Fruit fly (Drosophila melanogaster) whole organism, embryonic: ENCODE results near the gene Rbf2.
A peak's percentile ranks its signal among the peaks of the same experiment; 100 is the strongest.

Experiments used
- CG10147 ChIP-seq: fragments of 200-800 bp; sonication (Bioruptor generic); optimal IDR thresholded peaks from 2 replicates; lab custom pipeline; 2019; ENCODE audit warnings: missing biosample characterization, mild to moderate bottlenecking, missing genetic modification characterization, moderate library complexity
- CG10959 ChIP-seq: fragments of 200-800 bp; sonication (Bioruptor generic); IDR thresholded peaks from 2 replicates; pipeline ENCODE4 v1.3.6; 2022; ENCODE audit warnings: missing biosample characterization, missing genetic modification characterization
- CG11696 ChIP-seq: fragments of 200-800 bp; sonication (Bioruptor generic); IDR thresholded peaks from 2 replicates; pipeline ENCODE4 v1.3.6; 2022; ENCODE audit warnings: missing biosample characterization, missing genetic modification characterization
- CG13287 ChIP-seq: fragments of 200-800 bp; sonication (Bioruptor generic); IDR thresholded peaks from 2 replicates; pipeline ENCODE4 v1.3.6; 2022; ENCODE audit warnings: missing biosample characterization, missing genetic modification characterization; ENCODE audit not compliant: partially characterized antibody
- CG14710 ChIP-seq: fragments of 200-800 bp; sonication (Bioruptor generic); optimal IDR thresholded peaks from 3 replicates; lab custom pipeline; 2019; ENCODE audit warnings: missing biosample characterization, mild to moderate bottlenecking, missing genetic modification characterization, moderate library complexity
- CG18011 ChIP-seq: fragments of 200-800 bp; sonication (Bioruptor generic); optimal IDR thresholded peaks from 2 replicates; lab custom pipeline; 2017; ENCODE audit warnings: missing biosample characterization, missing genetic modification characterization, mild to moderate bottlenecking, moderate library complexity, missing genotype
- CG18619 ChIP-seq: fragments of 200-800 bp; sonication (Bioruptor generic); optimal IDR thresholded peaks from 3 replicates; lab custom pipeline; 2017; ENCODE audit warnings: missing biosample characterization, mild to moderate bottlenecking, missing genetic modification characterization
- CG30431 ChIP-seq: fragments of 200-800 bp; sonication (Bioruptor generic); optimal IDR thresholded peaks from 2 replicates; lab custom pipeline; 2017; ENCODE audit warnings: missing biosample characterization, missing genetic modification characterization
- CG4707 ChIP-seq: fragments of 200-800 bp; sonication (Bioruptor generic); optimal IDR thresholded peaks from 2 replicates; lab custom pipeline; 2018; ENCODE audit warnings: missing biosample characterization, mild to moderate bottlenecking, missing genetic modification characterization, moderate library complexity
- CG4820 ChIP-seq: fragments of 200-800 bp; sonication (Bioruptor generic); optimal IDR thresholded peaks from 3 replicates; lab custom pipeline; 2016; ENCODE audit warnings: missing biosample characterization, missing genetic modification characterization
- CG5180 ChIP-seq: fragments of 200-800 bp; sonication (Bioruptor generic); optimal IDR thresholded peaks from 3 replicates; lab custom pipeline; 2017; ENCODE audit warnings: missing biosample characterization, missing genetic modification characterization, mild to moderate bottlenecking, moderate library complexity, missing genetic modification reagents
- CG6683 ChIP-seq: fragments of 200-800 bp; sonication (Bioruptor generic); optimal IDR thresholded peaks from 2 replicates; lab custom pipeline; 2017; ENCODE audit warnings: missing biosample characterization, mild to moderate bottlenecking, missing genetic modification characterization, missing genetic modification reagents
- CG8281 ChIP-seq: fragments of 200-800 bp; sonication (Bioruptor generic); optimal IDR thresholded peaks from 2 replicates; lab custom pipeline; 2018; ENCODE audit warnings: missing biosample characterization, mild to moderate bottlenecking, missing genetic modification characterization, moderate library complexity
- CG9215 ChIP-seq: fragments of 200-800 bp; sonication (Bioruptor generic); IDR thresholded peaks from 2 replicates; pipeline ENCODE4 v1.3.6; 2022; ENCODE audit warnings: missing biosample characterization, missing genetic modification characterization
- CHES-1-like ChIP-seq: fragments of 200-800 bp; sonication (Bioruptor generic); optimal IDR thresholded peaks from 2 replicates; lab custom pipeline; 2016; ENCODE audit warnings: missing biosample characterization, missing genetic modification characterization
- CkIIα-i1 ChIP-seq: fragments of 200-800 bp; sonication (Bioruptor generic); IDR thresholded peaks from 2 replicates; pipeline ENCODE4 v1.3.6; 2022; ENCODE audit warnings: missing biosample characterization, missing genetic modification characterization
- Dip2 ChIP-seq: fragments of 200-800 bp; sonication (Bioruptor generic); IDR thresholded peaks from 2 replicates; pipeline ENCODE4 v1.3.6; 2022; ENCODE audit warnings: missing biosample characterization, missing genetic modification characterization
- Dp ChIP-seq: fragments of 200-800 bp; sonication (Bioruptor generic); optimal IDR thresholded peaks from 2 replicates; lab custom pipeline; 2018; ENCODE audit warnings: missing biosample characterization, mild to moderate bottlenecking, missing genetic modification characterization, moderate library complexity
- GATAe ChIP-seq: fragments of 200-800 bp; sonication (Bioruptor generic); conservative IDR thresholded peaks from 2 replicates; pipeline ENCODE4 v1.3.6; 2022; ENCODE audit warnings: missing biosample characterization, missing genetic modification characterization
- Mad ChIP-seq: fragments of 200-800 bp; sonication (Bioruptor generic); optimal IDR thresholded peaks from 2 replicates; lab custom pipeline; 2016; ENCODE audit warnings: missing biosample characterization, missing genetic modification characterization
- NfI ChIP-seq: fragments of 200-800 bp; sonication (Bioruptor generic); optimal IDR thresholded peaks from 3 replicates; lab custom pipeline; 2018; ENCODE audit warnings: missing biosample characterization, mild to moderate bottlenecking, missing genetic modification characterization, moderate library complexity
- Oli ChIP-seq: fragments of 200-800 bp; sonication (Bioruptor generic); optimal IDR thresholded peaks from 2 replicates; lab custom pipeline; 2018; ENCODE audit warnings: missing biosample characterization, mild to moderate bottlenecking, missing genetic modification characterization, moderate library complexity
- Scr ChIP-seq: fragments of 200-800 bp; sonication (Bioruptor generic); IDR thresholded peaks from 2 replicates; pipeline ENCODE4 v1.3.6; 2022; ENCODE audit warnings: missing biosample characterization, missing genetic modification characterization; ENCODE audit not compliant: partially characterized antibody
- ab ChIP-seq: fragments of 200-800 bp; sonication (Bioruptor generic); optimal IDR thresholded peaks from 2 replicates; lab custom pipeline; 2016; ENCODE audit warnings: missing biosample characterization, missing genetic modification characterization
- abd-A ChIP-seq: fragments of 200-800 bp; sonication (Bioruptor generic); optimal IDR thresholded peaks from 3 replicates; lab custom pipeline; 2019; ENCODE audit warnings: missing biosample characterization, mild to moderate bottlenecking, missing genetic modification characterization, moderate library complexity
- ac ChIP-seq: fragments of 200-800 bp; sonication (Bioruptor generic); optimal IDR thresholded peaks from 3 replicates; lab custom pipeline; 2017; ENCODE audit warnings: missing biosample characterization, mild to moderate bottlenecking, missing genetic modification characterization
- aop ChIP-seq: fragments of 200-800 bp; sonication (Bioruptor generic); IDR thresholded peaks from 2 replicates; pipeline ENCODE4 v1.3.6; 2022; ENCODE audit warnings: missing biosample characterization, missing genetic modification characterization
- az2 ChIP-seq: fragments of 200-800 bp; sonication (Bioruptor generic); optimal IDR thresholded peaks from 3 replicates; lab custom pipeline; 2016; ENCODE audit warnings: missing biosample characterization, missing genetic modification characterization
- bab2 ChIP-seq: fragments of 200-800 bp; sonication (Bioruptor generic); optimal IDR thresholded peaks from 2 replicates; lab custom pipeline; 2016; ENCODE audit warnings: missing biosample characterization, missing genetic modification characterization
- bigmax ChIP-seq: fragments of 200-800 bp; sonication (Bioruptor generic); optimal IDR thresholded peaks from 2 replicates; lab custom pipeline; 2018; ENCODE audit warnings: missing biosample characterization, mild to moderate bottlenecking, missing genetic modification characterization
- cas ChIP-seq: fragments of 200-800 bp; sonication (Bioruptor generic); IDR thresholded peaks from 2 replicates; pipeline ENCODE4 v1.3.6; 2022; ENCODE audit warnings: missing biosample characterization, missing genetic modification characterization
- ems ChIP-seq: fragments of 200-800 bp; sonication (Bioruptor generic); optimal IDR thresholded peaks from 3 replicates; lab custom pipeline; 2016; ENCODE audit warnings: missing biosample characterization, missing genetic modification characterization
- eve ChIP-seq, 2 experiments: fragments of >200 bp; optimal IDR thresholded peaks; 2 replicates each; lab custom pipeline; 2017; ENCODE audit warnings: missing biosample characterization in 2 of 2, missing genetic modification characterization in 2 of 2
- fd102C ChIP-seq: fragments of 200-800 bp; sonication (Bioruptor generic); optimal IDR thresholded peaks from 2 replicates; lab custom pipeline; 2018; ENCODE audit warnings: missing biosample characterization, mild to moderate bottlenecking, missing genetic modification characterization, moderate library complexity
- fd96Cb ChIP-seq: fragments of 200-800 bp; sonication (Bioruptor generic); optimal IDR thresholded peaks from 2 replicates; lab custom pipeline; 2018; ENCODE audit warnings: missing biosample characterization, mild to moderate bottlenecking, missing genetic modification characterization, moderate library complexity
- gcm ChIP-seq: fragments of 200-800 bp; sonication (Bioruptor generic); optimal IDR thresholded peaks from 2 replicates; lab custom pipeline; 2019; ENCODE audit warnings: missing biosample characterization, mild to moderate bottlenecking, missing genetic modification characterization, moderate library complexity
- gfzf ChIP-seq: fragments of 200-800 bp; sonication (Bioruptor generic); optimal IDR thresholded peaks from 2 replicates; lab custom pipeline; 2016; ENCODE audit warnings: missing biosample characterization, mild to moderate bottlenecking, missing genetic modification characterization, moderate library complexity
- gt ChIP-seq: fragments of 200-800 bp; sonication (Bioruptor generic); IDR thresholded peaks from 2 replicates; pipeline ENCODE4 v1.3.6; 2022; ENCODE audit warnings: missing biosample characterization, missing genetic modification characterization
- hth ChIP-seq: fragments of >200 bp; optimal IDR thresholded peaks from 2 replicates; lab custom pipeline; 2017; ENCODE audit warnings: inconsistent platforms
- inv ChIP-seq: fragments of 200-800 bp; sonication (Bioruptor generic); IDR thresholded peaks from 2 replicates; pipeline ENCODE4 v1.3.6; 2022; ENCODE audit warnings: missing biosample characterization, missing genetic modification characterization; ENCODE audit not compliant: partially characterized antibody
- maf-S ChIP-seq: fragments of 200-800 bp; sonication (Bioruptor generic); optimal IDR thresholded peaks from 2 replicates; lab custom pipeline; 2016; ENCODE audit warnings: missing biosample characterization, missing genetic modification characterization
- pan ChIP-seq, 4 experiments: fragments of >200 bp in 3 of 4; fragments of 200-800 bp in 1 of 4; sonication (Bioruptor generic) in 1 of 4; optimal IDR thresholded peaks in 3 of 4; IDR thresholded peaks in 1 of 4; 2 replicates each; pipeline versions ENCODE4 v1.3.6 to Lab custom; 2017 to 2022; ENCODE audit warnings: missing biosample characterization in 2 of 4, missing genetic modification characterization in 2 of 4, mixed read lengths in 1 of 4
- pros ChIP-seq: fragments of 200-800 bp; sonication (Bioruptor generic); optimal IDR thresholded peaks from 3 replicates; lab custom pipeline; 2019; ENCODE audit warnings: missing biosample characterization, mild to moderate bottlenecking, missing genetic modification characterization, moderate library complexity
- rib ChIP-seq: fragments of 200-800 bp; sonication (Bioruptor generic); IDR thresholded peaks from 2 replicates; pipeline ENCODE4 v1.3.6; 2022; ENCODE audit warnings: missing biosample characterization, missing genetic modification characterization
- sc ChIP-seq, 3 experiments: fragments of >200 bp in 2 of 3; fragments of 200-800 bp in 1 of 3; sonication (Bioruptor generic) in 1 of 3; optimal IDR thresholded peaks; 2 replicates in 2 of 3; 3 replicates in 1 of 3; lab custom pipeline; 2017; ENCODE audit warnings: mild to moderate bottlenecking in 1 of 3, missing biosample characterization in 1 of 3, missing genetic modification characterization in 1 of 3, missing genetic modification reagents in 1 of 3
- sima ChIP-seq: fragments of 200-800 bp; sonication (Bioruptor generic); optimal IDR thresholded peaks from 2 replicates; lab custom pipeline; 2016; ENCODE audit warnings: missing biosample characterization, missing genetic modification characterization
- tap ChIP-seq: fragments of 200-800 bp; optimal IDR thresholded peaks from 3 replicates; lab custom pipeline; 2019; ENCODE audit warnings: missing biosample characterization, mild to moderate bottlenecking, missing genetic modification characterization, moderate library complexity
- usp ChIP-seq: fragments of >200 bp; optimal IDR thresholded peaks from 2 replicates; lab custom pipeline; 2017; ENCODE audit warnings: missing biosample characterization, missing genetic modification characterization
- zen ChIP-seq: fragments of 200-800 bp; sonication (Bioruptor generic); optimal IDR thresholded peaks from 3 replicates; lab custom pipeline; 2018; ENCODE audit warnings: missing biosample characterization, mild to moderate bottlenecking, missing genetic modification characterization, moderate library complexity

The Rbf2 gene

DNA sequence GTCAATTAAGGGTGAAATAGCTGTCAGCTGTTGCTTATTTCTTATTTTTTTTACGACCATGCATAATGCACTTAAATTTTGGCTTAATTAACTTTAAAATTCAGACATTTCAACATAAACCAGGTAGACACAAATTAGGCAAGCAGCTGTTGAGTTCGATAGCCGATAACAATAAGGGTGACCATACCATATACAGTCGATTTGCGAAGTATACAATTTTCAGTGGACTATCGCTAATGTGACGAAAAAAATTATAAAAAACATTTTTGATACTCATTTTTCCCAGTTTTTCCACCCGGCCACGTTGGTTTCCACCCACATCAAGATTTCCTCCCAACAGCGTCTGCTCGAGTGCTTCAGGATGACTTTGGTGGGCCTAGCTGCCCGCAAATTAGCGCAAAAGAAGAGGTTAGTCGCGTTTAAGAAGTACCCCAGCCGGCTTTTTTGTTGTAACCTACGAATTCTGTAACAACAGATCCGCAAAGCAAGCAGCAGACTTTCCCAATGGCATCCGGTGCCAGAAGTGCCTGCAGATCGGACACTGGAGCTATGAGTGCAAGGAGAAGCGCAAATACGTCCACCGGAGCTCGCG lies 1.5 kb upstream of the Rbf2 start, which contains the start of the genes CG4287 and CG5516 (continued):
- TF ChIP-seq Dip2, result no peak
- no peak for TF ChIP-seq eve (GFP tag; optimal IDR thresholded peaks at IDR 0.05; lab: Kevin White, UChicago)
- TF ChIP-seq CG18011, result no peak
- no peak for TF ChIP-seq bab2 (GFP tag; lab: Kevin White, UChicago)
- no peak for TF ChIP-seq ems (GFP tag; lab: Kevin White, UChicago)
- TF ChIP-seq CG6683 (GFP tag; lab: Kevin White, UChicago), result no peak
- no peak for TF ChIP-seq fd102C (GFP tag; lab: Kevin White, UChicago)
- no peak for TF ChIP-seq CG4707 (GFP tag; lab: Kevin White, UChicago)
- peak; percentile 73 for TF ChIP-seq bigmax (GFP tag; lab: Kevin White, UChicago)
- no peak for TF ChIP-seq CG18619
- TF ChIP-seq ac (GFP tag; lab: Kevin White, UChicago), result no peak
- no peak for TF ChIP-seq maf-S (GFP tag; lab: Kevin White, UChicago)
- no peak for TF ChIP-seq CG11696 (GFP tag; lab: Robert Waterston, UW)
- no peak for TF ChIP-seq CG30431
- TF ChIP-seq CG8281 (tag; lab: Kevin White, UChicago), result no peak
- no peak for TF ChIP-seq sc (optimal IDR thresholded peaks at IDR 0.05; lab: Kevin White, UChicago)
- TF ChIP-seq sc (GFP tag; optimal IDR thresholded peaks at IDR 0.05; lab: Kevin White, UChicago), result no peak
- TF ChIP-seq CG13287, result peak; percentile 63
- TF ChIP-seq CG9215 (GFP tag; lab: Robert Waterston, UW), result no peak
- TF ChIP-seq Dp (GFP tag; lab: Kevin White, UChicago), result peak; percentile 24
- TF ChIP-seq CkIIα-i1 (GFP tag; lab: Robert Waterston, UW), result no peak
- no peak for TF ChIP-seq tap (tag; lab: Kevin White, UChicago)
- no peak for TF ChIP-seq abd-A
- no peak for TF ChIP-seq az2 (GFP tag; lab: Kevin White, UChicago)
- TF ChIP-seq CHES-1-like, result peak; percentile 23
- TF ChIP-seq pros (GFP tag; lab: Kevin White, UChicago), result no peak
- no peak for TF ChIP-seq gt (GFP tag; lab: Robert Waterston, UW)
- TF ChIP-seq pan (optimal IDR thresholded peaks at IDR 0.05; lab: Kevin White, UChicago), result no peak
- no peak for TF ChIP-seq pan (GFP tag; optimal IDR thresholded peaks at IDR 0.05 in 1 of 2, IDR thresholded peaks at IDR 0.05 in 1 of 2)
- no peak for TF ChIP-seq inv (GFP tag; lab: Robert Waterston, UW)
- TF ChIP-seq Oli (tag; lab: Kevin White, UChicago), result no peak
- TF ChIP-seq zen (tag; lab: Kevin White, UChicago), result peak; percentile 64
- no peak for TF ChIP-seq CG10959 (GFP tag; lab: Robert Waterston, UW)
- no peak for TF ChIP-seq NfI (GFP tag; lab: Kevin White, UChicago)
- TF ChIP-seq rib (GFP tag; lab: Robert Waterston, UW), result no peak
- no peak for TF ChIP-seq Mad (GFP tag; lab: Kevin White, UChicago)
- no peak for TF ChIP-seq CG5180
- no peak for TF ChIP-seq aop (GFP tag; lab: Robert Waterston, UW)
- no peak for TF ChIP-seq hth (lab: Kevin White, UChicago)
- TF ChIP-seq gfzf (GFP tag; lab: Kevin White, UChicago), result peak; percentile 25
- TF ChIP-seq CG4820 (GFP tag; lab: Kevin White, UChicago), result no peak
- no peak for TF ChIP-seq CG14710 (tag; lab: Kevin White, UChicago)
- TF ChIP-seq cas, result no peak
- TF ChIP-seq CG10147 (GFP tag; lab: Kevin White, UChicago), result no peak
- TF ChIP-seq GATAe (GFP tag; lab: Robert Waterston, UW), result no peak
- no peak for TF ChIP-seq fd96Cb (tag; lab: Kevin White, UChicago)
- no peak for TF ChIP-seq sima (GFP tag; lab: Kevin White, UChicago)
- TF ChIP-seq Scr, result peak; percentile 54
- TF ChIP-seq gcm (GFP tag; lab: Kevin White, UChicago), result no peak
- no peak for TF ChIP-seq ab
- TF ChIP-seq usp, result no peak
